Worm (Caenorhabditis elegans): Measurements from ENCODE around the gene hizr-1.

hizr-1 gene

DNA sequence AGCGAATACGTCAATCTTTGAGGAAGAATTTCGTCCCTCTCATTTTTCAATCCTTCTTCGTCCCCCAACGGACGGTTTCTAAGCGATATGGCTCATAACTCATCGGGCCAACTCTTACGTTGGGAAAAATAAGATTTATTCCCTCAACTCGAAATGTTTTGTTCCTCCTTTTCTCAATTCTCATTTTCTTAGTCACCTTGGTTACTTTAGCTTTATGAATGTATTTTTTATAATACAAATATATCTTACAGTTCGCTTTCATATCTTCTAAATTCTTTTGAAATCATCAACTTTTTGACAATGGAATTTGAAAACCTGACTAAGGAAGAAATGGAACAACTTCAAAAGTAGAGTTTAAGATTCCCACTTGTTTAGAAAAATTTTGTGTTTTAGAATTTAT is 11.3 kb downstream of the hizr-1 start, which contains the start of gene npr-9:
Gene npr-9 (plus strand): TSS at position 301 of the 400 bp plus-strand sequence.
- no peak for TF ChIP-seq lsy-12 (tag; optimal IDR thresholded peaks at IDR 0.05)

DNA sequence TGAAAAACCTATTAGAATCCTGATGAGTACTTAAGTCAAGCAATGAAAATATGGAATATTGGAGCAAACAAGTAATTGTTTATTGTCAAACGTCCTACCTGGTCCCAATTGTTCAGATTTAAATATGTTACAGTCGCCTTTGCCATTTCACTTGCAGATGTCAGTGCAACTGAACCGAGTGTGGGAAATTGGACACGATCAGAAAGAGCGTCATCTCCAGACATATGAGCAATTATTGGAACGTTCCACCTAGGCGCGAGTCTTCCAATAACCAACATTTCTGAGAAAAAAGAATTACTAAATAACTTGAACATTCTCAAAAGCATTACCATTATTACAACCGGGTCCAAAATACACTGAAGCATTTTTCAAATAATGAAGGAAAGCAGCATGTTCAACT is 19.0 kb downstream of the hizr-1 start:
- TF ChIP-seq nhr-12 (tag; optimal IDR thresholded peaks at IDR 0.05), result no peak
- no peak for TF ChIP-seq nhr-11 (tag; optimal IDR thresholded peaks at IDR 0.05)
- no peak for TF ChIP-seq aly-2 (tag; optimal IDR thresholded peaks at IDR 0.05)
- TF ChIP-seq jun-1 (tag; optimal IDR thresholded peaks at IDR 0.05), result no peak
- no peak for TF ChIP-seq lsy-12 (tag; optimal IDR thresholded peaks at IDR 0.05)
- no peak for TF ChIP-seq mdl-1 (tag; optimal IDR thresholded peaks at IDR 0.05)
- TF ChIP-seq ama-1 (optimal IDR thresholded peaks at IDR 0.05), result no peak
- no peak for TF ChIP-seq ceh-82 (tag; optimal IDR thresholded peaks at IDR 0.05)
- TF ChIP-seq skn-1 (tag; optimal IDR thresholded peaks at IDR 0.05), result no peak
- no peak for TF ChIP-seq unc-62 (GFP tag; optimal IDR thresholded peaks at IDR 0.05)
- no peak for TF ChIP-seq egl-5 (tag; optimal IDR thresholded peaks at IDR 0.05)
- no peak for TF ChIP-seq ztf-4 (tag; optimal IDR thresholded peaks at IDR 0.05)
- no peak for TF ChIP-seq mml-1 (tag; optimal IDR thresholded peaks at IDR 0.05)
- TF ChIP-seq elt-2 (tag; optimal IDR thresholded peaks at IDR 0.05), result no peak

DNA sequence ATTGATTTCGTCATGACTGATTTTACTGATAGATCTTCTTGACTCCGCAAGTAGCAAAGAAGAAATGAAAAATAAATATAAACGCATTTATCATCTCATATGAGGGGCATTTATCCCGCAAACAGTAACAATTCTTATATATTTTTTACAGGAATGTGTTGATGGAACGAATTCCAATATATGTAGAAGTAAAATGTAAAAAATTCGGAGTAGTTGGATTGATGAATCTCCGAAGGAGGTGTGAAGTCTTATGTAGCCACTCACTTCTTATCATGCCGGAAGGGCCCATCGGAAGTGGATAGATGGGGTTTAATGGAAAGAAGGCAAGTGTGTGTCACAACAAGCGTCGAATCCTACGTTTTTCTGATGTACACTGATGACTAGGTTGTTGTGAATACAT is 19.7 kb downstream of the hizr-1 start, which contains the start of gene gcy-9:
Gene gcy-9 (minus strand): TSS at position 101 of the 400 bp plus-strand sequence.
- no peak for TF ChIP-seq ZK546.5 (tag; optimal IDR thresholded peaks at IDR 0.05)
- no peak for TF ChIP-seq mml-1 (tag; optimal IDR thresholded peaks at IDR 0.05)
- no peak for TF ChIP-seq nhr-43 (tag; optimal IDR thresholded peaks at IDR 0.05; ENCODE audit: poor library complexity, severe bottlenecking)
- TF ChIP-seq ztf-4 (tag; optimal IDR thresholded peaks at IDR 0.05), result no peak
- no peak for TF ChIP-seq mdl-1 (tag; optimal IDR thresholded peaks at IDR 0.05)
- TF ChIP-seq ceh-9 (tag; optimal IDR thresholded peaks at IDR 0.05), result no peak
- TF ChIP-seq egl-5 (tag; optimal IDR thresholded peaks at IDR 0.05), result no peak
- no peak for TF ChIP-seq lin-39 (tag; optimal IDR thresholded peaks at IDR 0.05)
- TF ChIP-seq daf-12 (tag; optimal IDR thresholded peaks at IDR 0.05), result no peak
- TF ChIP-seq sea-2 (GFP tag; optimal IDR thresholded peaks at IDR 0.05), result no peak

DNA sequence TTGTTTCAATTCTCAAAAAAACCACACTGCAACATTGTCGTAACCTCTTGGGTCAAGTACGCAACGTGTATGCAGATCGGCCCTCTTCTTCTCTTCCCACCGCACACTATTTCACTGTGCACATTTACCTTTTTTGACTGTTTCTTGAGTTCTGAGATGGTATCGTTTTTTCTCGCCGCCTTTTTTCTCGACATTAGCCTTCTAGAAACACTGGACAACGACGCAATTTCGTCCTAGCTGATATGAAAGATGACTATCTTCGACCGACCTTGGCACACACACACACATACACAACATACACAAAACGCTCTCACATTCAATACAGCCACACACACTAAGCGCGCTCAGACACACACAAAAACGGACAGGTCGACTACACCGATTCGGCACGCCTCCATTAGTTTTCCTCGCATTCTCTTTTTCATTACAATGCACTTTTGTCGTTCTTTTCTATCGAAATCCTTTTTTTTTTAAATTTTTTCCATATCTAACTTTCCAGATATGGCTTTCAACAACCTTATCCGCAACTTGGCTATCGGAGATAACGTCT is 21.4 kb downstream of the hizr-1 start, which contains the start of gene aco-1:
Gene aco-1 (plus strand): TSS at position 500 of the 550 bp plus-strand sequence.
- TF ChIP-seq nhr-25 (tag; optimal IDR thresholded peaks at IDR 0.05), result peak; percentile 88
- TF ChIP-seq eor-1 (tag; optimal IDR thresholded peaks at IDR 0.05), result no peak
- peak; percentile 60 for TF ChIP-seq pqm-1 (tag; optimal IDR thresholded peaks at IDR 0.05)
- TF ChIP-seq elt-1 (tag; optimal IDR thresholded peaks at IDR 0.05), result peak; percentile 13
- TF ChIP-seq elt-2 (tag; optimal IDR thresholded peaks at IDR 0.05), result peak; percentile 83
- TF ChIP-seq egl-27 (tag; optimal IDR thresholded peaks at IDR 0.05), result peak; percentile 11
- TF ChIP-seq nhr-76 (tag; optimal IDR thresholded peaks at IDR 0.05), result no peak
- peak; percentile 27 for TF ChIP-seq hmg-11 (tag; optimal IDR thresholded peaks at IDR 0.05)
- TF ChIP-seq R02D3.7 (tag; optimal IDR thresholded peaks at IDR 0.05), result no peak
- peak; percentile 58 for TF ChIP-seq nhr-23 (tag; optimal IDR thresholded peaks at IDR 0.05)

DNA sequence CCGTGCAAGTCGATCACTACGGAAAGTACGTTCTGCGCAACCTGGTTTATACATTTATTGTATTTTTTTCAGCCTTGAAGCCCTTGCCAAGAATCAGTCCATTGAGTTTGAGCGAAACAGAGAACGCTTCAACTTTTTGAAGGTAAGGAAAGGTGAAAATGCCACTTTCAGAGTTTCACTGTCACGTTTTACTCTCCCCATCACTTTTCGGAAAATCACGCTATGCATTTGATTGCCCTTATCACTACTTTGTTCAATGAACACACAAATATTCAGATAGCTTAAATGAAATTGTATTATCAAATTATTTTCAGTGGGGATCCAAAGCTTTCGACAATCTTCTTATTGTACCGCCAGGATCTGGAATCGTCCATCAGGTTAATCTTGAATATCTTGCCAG is 22.4 kb downstream of the hizr-1 start:
- TF ChIP-seq pqm-1 (tag; optimal IDR thresholded peaks at IDR 0.05), result peak; percentile 77
- peak; percentile 60 for TF ChIP-seq elt-2 (tag; optimal IDR thresholded peaks at IDR 0.05)
- TF ChIP-seq ceh-82 (tag; optimal IDR thresholded peaks at IDR 0.05), result no peak
- TF ChIP-seq fos-1 (tag; optimal IDR thresholded peaks at IDR 0.05), result no peak
- TF ChIP-seq pha-4 (tag; optimal IDR thresholded peaks at IDR 0.05), result peak; percentile 42
- no peak for TF ChIP-seq unc-62 (GFP tag; optimal IDR thresholded peaks at IDR 0.05)

DNA sequence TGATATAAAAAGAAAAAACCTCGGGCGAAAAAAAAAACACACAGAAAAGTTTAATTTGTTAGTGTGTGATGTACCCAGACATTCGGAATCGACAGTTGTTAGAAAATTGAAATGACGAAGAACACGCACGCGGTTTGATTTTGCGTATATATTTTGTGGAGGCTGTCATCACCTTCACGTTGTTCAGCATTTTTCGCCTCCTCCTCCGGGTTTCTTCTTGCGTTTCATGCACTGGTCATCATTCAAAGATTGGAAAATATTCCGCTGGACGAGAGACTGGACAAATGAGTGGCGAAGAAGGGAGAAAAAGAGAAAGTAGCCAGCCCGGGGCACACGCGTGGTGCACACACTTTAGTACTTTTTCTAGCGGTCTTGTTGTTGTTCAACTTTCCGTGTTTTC is 26.8 kb downstream of the hizr-1 start:
- TF ChIP-seq egl-5 (tag; optimal IDR thresholded peaks at IDR 0.05) (peak; percentile 7), egl-27 (tag; optimal IDR thresholded peaks at IDR 0.05) (no peak), snpc-4 (tag; optimal IDR thresholded peaks at IDR 0.05) (no peak), lin-39 (tag; optimal IDR thresholded peaks at IDR 0.05) (peak; percentile 5), elt-1 (tag; optimal IDR thresholded peaks at IDR 0.05) (no peak)

All from whole organism, L3 larva.